Worm (Caenorhabditis elegans) whole organism, mixed stage, embryonic: ENCODE data around the gene C37E2.3.

Experiments
- ces-1 ChIP-seq: fragments of 150-350 bp; optimal IDR thresholded peaks from 2 replicates; lab custom pipeline; 2014; ENCODE audit warnings: missing biosample characterization, missing genetic modification reagents, missing genetic modification characterization
- elt-3 ChIP-seq: fragments of 150-350 bp; optimal IDR thresholded peaks from 2 replicates; lab custom pipeline; 2014; ENCODE audit warnings: missing biosample characterization, missing genetic modification characterization
- flh-1 ChIP-seq: fragments of 200-800 bp; sonication (Bioruptor generic); optimal IDR thresholded peaks from 2 replicates; lab custom pipeline; 2018; ENCODE audit warnings: mild to moderate bottlenecking, missing genetic modification characterization, moderate library complexity, missing compliant biosample characterization
- lin-13 ChIP-seq: fragments of 150-350 bp; optimal IDR thresholded peaks from 2 replicates; lab custom pipeline; 2014; ENCODE audit warnings: missing biosample characterization, missing genetic modification characterization
- mab-5 ChIP-seq: fragments of 150-350 bp; optimal IDR thresholded peaks from 2 replicates; lab custom pipeline; 2014; ENCODE audit warnings: missing biosample characterization, missing genetic modification characterization
- nhr-12 ChIP-seq: fragments of 150-350 bp; optimal IDR thresholded peaks from 2 replicates; lab custom pipeline; 2014; ENCODE audit warnings: missing biosample characterization, missing genetic modification characterization
- nhr-2 ChIP-seq: fragments of 150-350 bp; optimal IDR thresholded peaks from 2 replicates; lab custom pipeline; 2014; ENCODE audit warnings: missing biosample characterization, missing genetic modification characterization
- nhr-237 ChIP-seq: fragments of 150-350 bp; optimal IDR thresholded peaks from 2 replicates; lab custom pipeline; 2014; ENCODE audit warnings: missing biosample characterization, missing genetic modification characterization
- pha-4 ChIP-seq: fragments of 150-350 bp; optimal IDR thresholded peaks from 2 replicates; lab custom pipeline; 2018; ENCODE audit warnings: missing biosample characterization, missing genetic modification reagents, missing genetic modification characterization
- snpc-4 ChIP-seq: fragments of 150-350 bp; optimal IDR thresholded peaks from 2 replicates; lab custom pipeline; 2014; ENCODE audit warnings: missing biosample characterization, missing genetic modification characterization
- sptf-1 ChIP-seq: sonication (generic microtip); optimal IDR thresholded peaks from 2 replicates; lab custom pipeline; 2017; ENCODE audit warnings: mild to moderate bottlenecking, missing genetic modification characterization, moderate library complexity, missing compliant biosample characterization
- unc-39 ChIP-seq: fragments of 150-350 bp; optimal IDR thresholded peaks from 2 replicates; lab custom pipeline; 2014; ENCODE audit warnings: missing biosample characterization, missing genetic modification characterization

ce11 chrX:14141344-14141841 lies 38.9 kb upstream of the C37E2.3 start:
- no peak for TF ChIP-seq unc-39 (tag; lab: Kevin White, UChicago)
- no peak for TF ChIP-seq mab-5
- TF ChIP-seq nhr-237, result no peak
- no peak for TF ChIP-seq pha-4 (tag; lab: Kevin White, UChicago)
- TF ChIP-seq nhr-2 (tag; lab: Kevin White, UChicago), result peak; percentile 54
- no peak for TF ChIP-seq snpc-4
- no peak for TF ChIP-seq elt-3 (tag; lab: Kevin White, UChicago)
- peak; percentile 71 for TF ChIP-seq ces-1 (GFP tag; lab: Kevin White, UChicago)
- no peak for TF ChIP-seq flh-1 (GFP tag; lab: Kevin White, UChicago)
- no peak for TF ChIP-seq sptf-1
- TF ChIP-seq lin-13, result no peak
- no peak for TF ChIP-seq nhr-12 (tag; lab: Kevin White, UChicago)
